Worm (Caenorhabditis elegans) whole organism, young adult: Measurements from ENCODE around the gene clc-6.

Experiments used
- F52B5.7 ChIP-seq: sonication (generic microtip); optimal IDR thresholded peaks from 2 replicates; lab custom pipeline; 2016; ENCODE audit warnings: mild to moderate bottlenecking, missing genetic modification characterization, missing compliant biosample characterization
- F57A8.1 ChIP-seq: fragments of 200-800 bp; sonication (Bioruptor generic); optimal IDR thresholded peaks from 2 replicates; lab custom pipeline; 2018; ENCODE audit warnings: mild to moderate bottlenecking, missing genetic modification characterization, moderate library complexity, missing compliant biosample characterization
- T07F8.4 ChIP-seq: sonication (generic microtip); optimal IDR thresholded peaks from 2 replicates; lab custom pipeline; 2016; ENCODE audit warnings: mild to moderate bottlenecking, missing genetic modification characterization, moderate library complexity, missing compliant biosample characterization
- lin-40 ChIP-seq: sonication (generic microtip); optimal IDR thresholded peaks from 2 replicates; lab custom pipeline; 2016; ENCODE audit warnings: missing genetic modification characterization, mild to moderate bottlenecking, missing compliant biosample characterization, missing genotype, missing genetic modification reagents
- sdz-38 ChIP-seq: sonication (generic microtip); optimal IDR thresholded peaks from 2 replicates; lab custom pipeline; 2016; ENCODE audit warnings: missing genotype, missing genetic modification characterization, missing compliant biosample characterization
- sea-2 ChIP-seq: fragments of 200-800 bp; sonication (Bioruptor generic); IDR thresholded peaks from 2 replicates; pipeline ENCODE4 v1.3.6; 2022; ENCODE audit warnings: missing genetic modification characterization, missing compliant biosample characterization
- snpc-1.1 ChIP-seq: sonication (generic microtip); optimal IDR thresholded peaks from 2 replicates; lab custom pipeline; 2017; ENCODE audit warnings: missing genetic modification characterization, mild to moderate bottlenecking, missing compliant biosample characterization, antibody characterized with exemption, moderate library complexity, missing genotype, missing genetic modification reagents; ENCODE audit not compliant: insufficient read depth
- tbp1 ChIP-seq: fragments of 200-800 bp; sonication (Bioruptor generic); optimal IDR thresholded peaks from 2 replicates; lab custom pipeline; 2018; ENCODE audit warnings: mild to moderate bottlenecking, missing genetic modification characterization, missing compliant biosample characterization

- TF ChIP-seq sea-2 (GFP tag; lab: Robert Waterston, UW) (no peak), tbp1 (GFP tag; lab: Kevin White, UChicago) (no peak), sdz-38 (tag; lab: Kevin White, UChicago) (no peak), F52B5.7 (tag; lab: Kevin White, UChicago) (no peak), T07F8.4 (tag; lab: Kevin White, UChicago) (no peak), lin-40 (no peak), snpc-1.1 (no peak), F57A8.1 (no peak)
These were observed 31.5 kb downstream of the clc-6 start, which contains the start of gene srg-40 for ce11 chrV:11164475-11164874.
